Fruit fly (Drosophila melanogaster): ENCODE measurements around the gene CG9109.
A peak's percentile ranks its signal among the peaks of the same experiment; 100 is the strongest.

CG9109 gene

dm6 chr2L:5986094-5986493, 48.1 kb downstream of the CG9109 start, which contains the start of gene ifc:
TSS of gene ifc (plus strand) at chr2L:5986348.
- TF ChIP-seq Ets65A (GFP tag) (peak; percentile 95), CG8944 (GFP tag; optimal IDR thresholded peaks at IDR 0.05) (peak; percentile 40), CG13624 (GFP tag; optimal IDR thresholded peaks at IDR 0.05) (peak; percentile 81), CG15514 (GFP tag; optimal IDR thresholded peaks at IDR 0.05) (peak; percentile 85), Nf-YB (GFP tag; optimal IDR thresholded peaks at IDR 0.05) (peak; percentile 19), fd102C (GFP tag; optimal IDR thresholded peaks at IDR 0.05) (no peak), lola (GFP tag; optimal IDR thresholded peaks at IDR 0.05) (peak in 2 of 3 experiments; percentile 29 to 99), scrt (GFP tag; optimal IDR thresholded peaks at IDR 0.05) (peak; percentile 62), sens (GFP tag) (peak; percentile 90), Vsx1 (GFP tag; optimal IDR thresholded peaks at IDR 0.05) (no peak), Pdp1 (GFP tag; optimal IDR thresholded peaks at IDR 0.05) (peak; percentile 68 to 72), Dp (GFP tag; optimal IDR thresholded peaks at IDR 0.05) (peak; percentile 63), CHES-1-like (GFP tag; optimal IDR thresholded peaks at IDR 0.05) (peak; percentile 76), CG18764 (GFP tag; optimal IDR thresholded peaks at IDR 0.05) (peak; percentile 40), CG9817 (tag; optimal IDR thresholded peaks at IDR 0.05) (peak; percentile 68), seq (GFP tag; IDR thresholded peaks at IDR 0.05) (no peak), Bteb2 (GFP tag; optimal IDR thresholded peaks at IDR 0.05) (peak; percentile 47), pan (optimal IDR thresholded peaks at IDR 0.05) (no peak), pan (GFP tag; optimal IDR thresholded peaks at IDR 0.05 in 1 of 2, IDR thresholded peaks at IDR 0.05 in 1 of 2) (no peak), CG18619 (GFP tag; optimal IDR thresholded peaks at IDR 0.05) (peak; percentile 37), tap (tag; optimal IDR thresholded peaks at IDR 0.05) (peak; percentile 38), dysf (GFP tag; IDR thresholded peaks at IDR 0.05) (no peak), slp2 (GFP tag; optimal IDR thresholded peaks at IDR 0.05) (no peak), lbe (GFP tag; optimal IDR thresholded peaks at IDR 0.05) (no peak), CrebB (tag; optimal IDR thresholded peaks at IDR 0.05) (peak; percentile 7), CG6683 (GFP tag; optimal IDR thresholded peaks at IDR 0.05) (no peak), exex (tag; optimal IDR thresholded peaks at IDR 0.05) (peak; percentile 36), CG8478 (optimal IDR thresholded peaks at IDR 0.05) (no peak), odd (GFP tag; optimal IDR thresholded peaks at IDR 0.05) (no peak), wek (GFP tag; optimal IDR thresholded peaks at IDR 0.05) (peak; percentile 30), gem (tag; optimal IDR thresholded peaks at IDR 0.05) (no peak), ind (GFP tag; optimal IDR thresholded peaks at IDR 0.05) (peak; percentile 55), CG4424 (GFP tag; optimal IDR thresholded peaks at IDR 0.05) (peak; percentile 51), CG17802 (tag; optimal IDR thresholded peaks at IDR 0.05) (peak; percentile 95), da (GFP tag; optimal IDR thresholded peaks at IDR 0.05) (no peak), Gug (GFP tag; IDR thresholded peaks at IDR 0.05) (peak; percentile 51; the same call in 3 of the 4 replicates), CG6254 (GFP tag; optimal IDR thresholded peaks at IDR 0.05) (peak; percentile 0), Meics (GFP tag; optimal IDR thresholded peaks at IDR 0.05) (peak; percentile 61), CG12071 (GFP tag; optimal IDR thresholded peaks at IDR 0.05) (no peak), CG6813 (GFP tag; optimal IDR thresholded peaks at IDR 0.05) (no peak), vfl (GFP tag; optimal IDR thresholded peaks at IDR 0.05) (peak; percentile 62), Stat92E (GFP tag; optimal IDR thresholded peaks at IDR 0.05) (peak in 1 of 3 experiments; percentile 14), CG3281 (GFP tag; optimal IDR thresholded peaks at IDR 0.05) (peak; percentile 50), Nf-YA (GFP tag; IDR thresholded peaks at IDR 0.05) (no peak), tio (GFP tag; optimal IDR thresholded peaks at IDR 0.05) (no peak), fd64A (GFP tag; optimal IDR thresholded peaks at IDR 0.05) (no peak), CG7839 (tag; optimal IDR thresholded peaks at IDR 0.05) (peak; percentile 58), Dad (GFP tag; optimal IDR thresholded peaks at IDR 0.05) (peak; percentile 69), Aef1 (GFP tag; IDR thresholded peaks at IDR 0.05) (no peak), chm (GFP tag; IDR thresholded peaks at IDR 0.05) (no peak), unc-4 (GFP tag; IDR thresholded peaks at IDR 0.05; ENCODE audit: partially characterized antibody) (no peak)
